Worm (Caenorhabditis elegans) whole organism, L4/young adult: Measurements from ENCODE around the gene pigq-1.

Experiments used
- W03F9.2 ChIP-seq: fragments of 150-350 bp; optimal IDR thresholded peaks from 2 replicates; lab custom pipeline; 2014; ENCODE audit warnings: missing biosample characterization, missing genetic modification characterization
- him-1 ChIP-seq: sonication (generic microtip); optimal IDR thresholded peaks from 2 replicates; lab custom pipeline; 2016; ENCODE audit warnings: missing genotype, missing genetic modification reagents, missing genetic modification characterization, missing compliant biosample characterization

- TF ChIP-seq him-1 (tag; lab: Kevin White, UChicago) = no peak
- no peak for TF ChIP-seq W03F9.2 (tag; lab: Kevin White, UChicago)
Observed at ce11 chrIV:11111898-11112297, 35.1 kb downstream of the pigq-1 start.
